Fruit fly (Drosophila melanogaster): Measurements from ENCODE around the gene MKP-4.

The MKP-4 gene

dm6 chrX:19613473-19613872 is 9.4 kb upstream of the MKP-4 start (continued):
- TF ChIP-seq gsb-n (tag; optimal IDR thresholded peaks at IDR 0.05), result peak; percentile 30
- peak; percentile 20 for TF ChIP-seq CG13424 (tag; optimal IDR thresholded peaks at IDR 0.05)
- TF ChIP-seq Nf-YA (GFP tag; IDR thresholded peaks at IDR 0.05), result no peak
- no peak for TF ChIP-seq gfzf (GFP tag; optimal IDR thresholded peaks at IDR 0.05)
- no peak for TF ChIP-seq CG11504 (tag; optimal IDR thresholded peaks at IDR 0.05)
- TF ChIP-seq CG1529 (GFP tag; optimal IDR thresholded peaks at IDR 0.05), result no peak
- no peak for TF ChIP-seq al (GFP tag; IDR thresholded peaks at IDR 0.05)
- TF ChIP-seq CG4404 (GFP tag; IDR thresholded peaks at IDR 0.05), result no peak
- peak; percentile 17 for TF ChIP-seq salm (tag; optimal IDR thresholded peaks at IDR 0.05)
- no peak for TF ChIP-seq hth (optimal IDR thresholded peaks at IDR 0.05)
- peak; percentile 5 for TF ChIP-seq Xbp1 (GFP tag; optimal IDR thresholded peaks at IDR 0.05)
- TF ChIP-seq CG4424 (GFP tag; optimal IDR thresholded peaks at IDR 0.05), result peak; percentile 21
- no peak for TF ChIP-seq CG15073 (GFP tag; optimal IDR thresholded peaks at IDR 0.05)
- TF ChIP-seq Deaf1 (tag; optimal IDR thresholded peaks at IDR 0.05), result no peak
- peak; percentile 55 for TF ChIP-seq CG2875 (GFP tag; optimal IDR thresholded peaks at IDR 0.05)
- TF ChIP-seq CG18619 (GFP tag; optimal IDR thresholded peaks at IDR 0.05), result peak; percentile 34
- TF ChIP-seq CG7928 (GFP tag; optimal IDR thresholded peaks at IDR 0.05), result peak; percentile 1
- no peak for TF ChIP-seq maf-S (GFP tag; optimal IDR thresholded peaks at IDR 0.05)
- peak; percentile 36 for TF ChIP-seq trem (tag; optimal IDR thresholded peaks at IDR 0.05)
- no peak for TF ChIP-seq Usf (GFP tag; optimal IDR thresholded peaks at IDR 0.05)
- TF ChIP-seq Nf-YB (GFP tag; optimal IDR thresholded peaks at IDR 0.05), result peak; percentile 58
- peak; percentile 37 for TF ChIP-seq kni (GFP tag; optimal IDR thresholded peaks at IDR 0.05)
- TF ChIP-seq Hey (tag; optimal IDR thresholded peaks at IDR 0.05), result no peak
- TF ChIP-seq CG16815 (GFP tag; optimal IDR thresholded peaks at IDR 0.05), result no peak
- TF ChIP-seq CG7556 (GFP tag; optimal IDR thresholded peaks at IDR 0.05), result peak; percentile 10
- TF ChIP-seq lbe (GFP tag; optimal IDR thresholded peaks at IDR 0.05), result peak; percentile 40
- TF ChIP-seq CG7271 (tag; optimal IDR thresholded peaks at IDR 0.05), result peak; percentile 76
- peak; percentile 78 for TF ChIP-seq NfI (GFP tag; optimal IDR thresholded peaks at IDR 0.05)
- TF ChIP-seq D19A (tag; optimal IDR thresholded peaks at IDR 0.05), result no peak
- TF ChIP-seq CG10366 (GFP tag; IDR thresholded peaks at IDR 0.05), result no peak
- TF ChIP-seq sqz (GFP tag; optimal IDR thresholded peaks at IDR 0.05), result no peak
- no peak; the same call in 2 of the 3 replicates for TF ChIP-seq CG34422 (GFP tag; IDR thresholded peaks at IDR 0.05)
- TF ChIP-seq Sry-β (GFP tag; optimal IDR thresholded peaks at IDR 0.05), result no peak
- TF ChIP-seq gcm2 (GFP tag; optimal IDR thresholded peaks at IDR 0.05), result peak; percentile 16
- TF ChIP-seq CG14667 (GFP tag; IDR thresholded peaks at IDR 0.05), result no peak
- peak; percentile 75 for TF ChIP-seq Dp (GFP tag; optimal IDR thresholded peaks at IDR 0.05)
- peak; percentile 15 for TF ChIP-seq CG12104 (GFP tag; optimal IDR thresholded peaks at IDR 0.05)
- no peak for TF ChIP-seq Ssrp (tag; optimal IDR thresholded peaks at IDR 0.05)
- TF ChIP-seq Tbp (GFP tag; optimal IDR thresholded peaks at IDR 0.05), result no peak
- peak; percentile 75 for TF ChIP-seq CG13287 (GFP tag; IDR thresholded peaks at IDR 0.05; ENCODE audit: partially characterized antibody)
- no peak for TF ChIP-seq CG8359 (GFP tag; optimal IDR thresholded peaks at IDR 0.05; ENCODE audit: borderline replicate concordance)
- TF ChIP-seq Fer2 (tag; optimal IDR thresholded peaks at IDR 0.05), result no peak
- TF ChIP-seq grn (GFP tag; optimal IDR thresholded peaks at IDR 0.05), result no peak
- TF ChIP-seq Sox102F (GFP tag; optimal IDR thresholded peaks at IDR 0.05), result no peak
- TF ChIP-seq ATbp (GFP tag; optimal IDR thresholded peaks at IDR 0.05), result peak; percentile 60
- TF ChIP-seq CG32532 (GFP tag; IDR thresholded peaks at IDR 0.05), result peak; percentile 41; the same call in 1 of the 2 replicates
- peak; percentile 57 for TF ChIP-seq pzg (GFP tag; optimal IDR thresholded peaks at IDR 0.05)
- TF ChIP-seq CoRest (tag; optimal IDR thresholded peaks at IDR 0.05), result peak; percentile 22
- TF ChIP-seq CG11398 (GFP tag; optimal IDR thresholded peaks at IDR 0.05), result no peak
- TF ChIP-seq Nf-YC (tag; optimal IDR thresholded peaks at IDR 0.05), result peak; percentile 55
- TF ChIP-seq scrt (GFP tag; optimal IDR thresholded peaks at IDR 0.05), result peak; percentile 70

All from whole organism, embryonic.